Worm (Caenorhabditis elegans): ENCODE measurements around the gene ver-4.

DNA sequence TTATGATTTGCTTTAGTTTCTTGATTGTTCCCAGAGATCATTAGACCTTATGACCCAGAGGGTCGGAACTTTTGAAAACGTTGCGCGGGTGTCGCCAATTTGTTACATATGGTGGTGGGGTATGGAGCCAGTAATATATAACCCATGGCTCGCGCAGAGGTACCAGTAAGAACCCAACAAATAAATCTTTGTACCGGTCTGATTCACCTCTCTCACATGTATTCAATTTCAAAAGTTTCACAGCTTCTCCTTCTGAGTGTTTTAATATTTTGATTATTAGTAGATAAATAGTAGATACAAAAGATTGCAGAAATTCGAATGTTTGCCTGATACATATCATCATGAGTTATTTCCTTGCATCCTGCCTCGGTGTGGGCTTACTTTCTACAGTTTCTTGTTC is 33.9 kb downstream of the ver-4 start, which contains the start of gene egl-15:
- TF ChIP-seq nhr-28 (tag; optimal IDR thresholded peaks at IDR 0.05) (no peak), lsy-2 (tag; optimal IDR thresholded peaks at IDR 0.05) (no peak), pha-4 (tag; optimal IDR thresholded peaks at IDR 0.05) (no peak), flh-1 (GFP tag; optimal IDR thresholded peaks at IDR 0.05) (no peak), mep-1 (tag; optimal IDR thresholded peaks at IDR 0.05) (no peak), hlh-1 (tag; optimal IDR thresholded peaks at IDR 0.05) (no peak), elt-3 (tag; optimal IDR thresholded peaks at IDR 0.05) (no peak), unc-39 (tag; optimal IDR thresholded peaks at IDR 0.05) (no peak), nhr-76 (tag; optimal IDR thresholded peaks at IDR 0.05) (no peak), nhr-12 (tag; optimal IDR thresholded peaks at IDR 0.05) (no peak), blmp-1 (tag; optimal IDR thresholded peaks at IDR 0.05) (no peak), ceh-39 (tag; optimal IDR thresholded peaks at IDR 0.05) (no peak), drap-1 (GFP tag; optimal IDR thresholded peaks at IDR 0.05) (no peak), nhr-237 (tag; optimal IDR thresholded peaks at IDR 0.05) (no peak)

Data from whole organism, mixed stage, embryonic.